Fruit fly (Drosophila melanogaster) whole organism, embryonic: ENCODE data around the gene smo.

Experiments used
- Adf1 ChIP-seq: fragments of 200-800 bp; sonication (Bioruptor generic); IDR thresholded peaks from 2 replicates; pipeline ENCODE4 v1.3.6; 2022; ENCODE audit warnings: missing biosample characterization, missing genetic modification characterization
- B-H2 ChIP-seq: fragments of 200-800 bp; sonication (Bioruptor generic); optimal IDR thresholded peaks from 2 replicates; lab custom pipeline; 2018; ENCODE audit warnings: missing biosample characterization, mild to moderate bottlenecking, missing genetic modification characterization
- BtbVII ChIP-seq: fragments of 200-800 bp; sonication (Bioruptor generic); optimal IDR thresholded peaks from 3 replicates; lab custom pipeline; 2017; ENCODE audit warnings: missing biosample characterization, mild to moderate bottlenecking, missing genetic modification characterization
- CG10267 ChIP-seq: fragments of 200-800 bp; sonication (Bioruptor generic); optimal IDR thresholded peaks from 2 replicates; lab custom pipeline; 2018; ENCODE audit warnings: missing biosample characterization, mild to moderate bottlenecking, missing genetic modification characterization, moderate library complexity
- CG10979 ChIP-seq: fragments of 200-800 bp; sonication (Bioruptor generic); optimal IDR thresholded peaks from 2 replicates; lab custom pipeline; 2018; ENCODE audit warnings: missing biosample characterization, mild to moderate bottlenecking, missing genetic modification characterization, moderate library complexity
- CG11085 ChIP-seq: fragments of 200-800 bp; sonication (Bioruptor generic); IDR thresholded peaks from 2 replicates; pipeline ENCODE4 v1.3.6; 2022; ENCODE audit warnings: missing biosample characterization, missing genetic modification characterization
- CG12769 ChIP-seq: fragments of 200-800 bp; sonication (Bioruptor generic); optimal IDR thresholded peaks from 2 replicates; lab custom pipeline; 2019; ENCODE audit warnings: missing biosample characterization, mild to moderate bottlenecking, missing genetic modification characterization, moderate library complexity
- CG15696 ChIP-seq: fragments of 200-800 bp; sonication (Bioruptor generic); optimal IDR thresholded peaks from 2 replicates; lab custom pipeline; 2019; ENCODE audit warnings: missing biosample characterization, mild to moderate bottlenecking, missing genetic modification characterization, moderate library complexity
- CG17802 ChIP-seq: fragments of 200-800 bp; sonication (Bioruptor generic); optimal IDR thresholded peaks from 2 replicates; lab custom pipeline; 2018; ENCODE audit warnings: missing biosample characterization, mild to moderate bottlenecking, missing genetic modification characterization, moderate library complexity
- CG18619 ChIP-seq: fragments of 200-800 bp; sonication (Bioruptor generic); optimal IDR thresholded peaks from 3 replicates; lab custom pipeline; 2017; ENCODE audit warnings: missing biosample characterization, mild to moderate bottlenecking, missing genetic modification characterization
- CG2116 ChIP-seq: fragments of 200-800 bp; sonication (Bioruptor generic); optimal IDR thresholded peaks from 3 replicates; lab custom pipeline; 2018; ENCODE audit warnings: missing biosample characterization, mild to moderate bottlenecking, missing genetic modification characterization
- CG2199 ChIP-seq: fragments of 200-800 bp; sonication (Bioruptor generic); IDR thresholded peaks from 3 replicates; pipeline ENCODE4 v1.3.6; 2022; ENCODE audit warnings: missing biosample characterization, missing genetic modification characterization
- CG2202 ChIP-seq: fragments of 200-800 bp; sonication (Bioruptor generic); optimal IDR thresholded peaks from 2 replicates; lab custom pipeline; 2018; ENCODE audit warnings: missing biosample characterization, mild to moderate bottlenecking, missing genetic modification characterization
- CG33213 ChIP-seq: fragments of 200-800 bp; sonication (Bioruptor generic); optimal IDR thresholded peaks from 3 replicates; lab custom pipeline; 2016; ENCODE audit warnings: missing biosample characterization, missing genetic modification characterization
- CG3726 ChIP-seq: fragments of 200-800 bp; sonication (Bioruptor generic); IDR thresholded peaks from 3 replicates; pipeline ENCODE4, ENCODE4 v1.3.6; 2022; ENCODE audit warnings: missing biosample characterization, missing genetic modification characterization
- CG6683 ChIP-seq: fragments of 200-800 bp; sonication (Bioruptor generic); optimal IDR thresholded peaks from 2 replicates; lab custom pipeline; 2017; ENCODE audit warnings: missing biosample characterization, mild to moderate bottlenecking, missing genetic modification characterization, missing genetic modification reagents
- Camta ChIP-seq: fragments of 200-800 bp; sonication (Bioruptor generic); optimal IDR thresholded peaks from 2 replicates; lab custom pipeline; 2016; ENCODE audit warnings: missing biosample characterization, missing genetic modification characterization
- Dek ChIP-seq: fragments of 200-800 bp; sonication (Bioruptor generic); optimal IDR thresholded peaks from 3 replicates; lab custom pipeline; 2019; ENCODE audit warnings: missing biosample characterization, mild to moderate bottlenecking, missing genetic modification characterization, moderate library complexity
- Hr51 ChIP-seq, 2 experiments: fragments of 200-800 bp; sonication (Bioruptor generic); optimal IDR thresholded peaks; 2 replicates in 1 of 2; 3 replicates in 1 of 2; lab custom pipeline; 2016 to 2018; ENCODE audit warnings: missing biosample characterization in 2 of 2, missing genetic modification characterization in 2 of 2, mild to moderate bottlenecking in 1 of 2, moderate library complexity in 1 of 2
- Hr78 ChIP-seq, 2 experiments: fragments of 200-800 bp in 1 of 2; fragments of >200 bp in 1 of 2; sonication (Bioruptor generic) in 1 of 2; optimal IDR thresholded peaks; 2 replicates each; lab custom pipeline; 2017 to 2019; ENCODE audit warnings: missing biosample characterization in 2 of 2, missing genetic modification characterization in 2 of 2, mild to moderate bottlenecking in 1 of 2, moderate library complexity in 1 of 2
- MBD-R2 ChIP-seq: fragments of 200-800 bp; sonication (Bioruptor generic); IDR thresholded peaks from 2 replicates; pipeline ENCODE4 v1.3.6; 2022; ENCODE audit warnings: missing biosample characterization, missing genetic modification characterization
- Opbp ChIP-seq: fragments of 200-800 bp; sonication (Bioruptor generic); IDR thresholded peaks from 3 replicates; pipeline ENCODE4 v1.3.6; 2022; ENCODE audit warnings: missing biosample characterization, missing genetic modification characterization; ENCODE audit not compliant: partially characterized antibody
- Pdp1 ChIP-seq, 2 experiments: fragments of 200-800 bp; sonication (Bioruptor generic); optimal IDR thresholded peaks; 3 replicates each; lab custom pipeline; 2016; ENCODE audit warnings: missing biosample characterization in 2 of 2, missing genetic modification characterization in 2 of 2, mild to moderate bottlenecking in 1 of 2, moderate library complexity in 1 of 2
- Ptx1 ChIP-seq: fragments of 200-800 bp; sonication (Bioruptor generic); IDR thresholded peaks from 2 replicates; pipeline ENCODE4 v1.3.6; 2022; ENCODE audit warnings: missing biosample characterization, missing genetic modification characterization
- Trl ChIP-seq, 3 experiments: fragments of >200 bp in 2 of 3; fragments of 200-800 bp in 1 of 3; sonication (Bioruptor generic) in 1 of 3; optimal IDR thresholded peaks; 2 replicates in 1 of 3; 3 replicates in 2 of 3; lab custom pipeline; 2016 to 2017; ENCODE audit warnings: missing biosample characterization in 1 of 3, missing genetic modification characterization in 1 of 3
- ato ChIP-seq: fragments of 200-800 bp; sonication (Bioruptor generic); IDR thresholded peaks from 2 replicates; pipeline ENCODE4 v1.3.6; 2022; ENCODE audit warnings: missing biosample characterization, missing genetic modification characterization; ENCODE audit not compliant: partially characterized antibody
- cg ChIP-seq: fragments of 200-800 bp; sonication (Bioruptor generic); optimal IDR thresholded peaks from 3 replicates; lab custom pipeline; 2019; ENCODE audit warnings: missing biosample characterization, mild to moderate bottlenecking, missing genetic modification characterization, moderate library complexity
- chinmo ChIP-seq: fragments of 200-800 bp; sonication (Bioruptor generic); IDR thresholded peaks from 4 replicates; pipeline ENCODE4 v1.3.6; 2022; ENCODE audit warnings: missing biosample characterization, missing genetic modification characterization; ENCODE audit not compliant: partially characterized antibody
- chn ChIP-seq: fragments of 200-800 bp; sonication (Bioruptor generic); optimal IDR thresholded peaks from 2 replicates; lab custom pipeline; 2016; ENCODE audit warnings: missing biosample characterization, missing genetic modification characterization
- corto ChIP-seq: fragments of 200-800 bp; sonication (Bioruptor generic); optimal IDR thresholded peaks from 2 replicates; lab custom pipeline; 2016; ENCODE audit warnings: missing biosample characterization, mild to moderate bottlenecking, missing genetic modification characterization, moderate library complexity
- crol ChIP-seq: fragments of 200-800 bp; sonication (Bioruptor generic); IDR thresholded peaks from 2 replicates; pipeline ENCODE4 v1.3.6; 2022; ENCODE audit warnings: missing biosample characterization, missing genetic modification characterization
- cwo ChIP-seq: fragments of 200-800 bp; sonication (Bioruptor generic); optimal IDR thresholded peaks from 3 replicates; lab custom pipeline; 2017; ENCODE audit warnings: missing biosample characterization, missing genetic modification characterization, mild to moderate bottlenecking, moderate library complexity, missing genetic modification reagents
- ewg ChIP-seq: fragments of 200-800 bp; sonication (Bioruptor generic); optimal IDR thresholded peaks from 3 replicates; lab custom pipeline; 2017; ENCODE audit warnings: mild to moderate bottlenecking, missing biosample characterization, missing genetic modification reagents, missing genetic modification characterization
- fu2 ChIP-seq: fragments of 200-800 bp; sonication (Bioruptor generic); optimal IDR thresholded peaks from 2 replicates; lab custom pipeline; 2016; ENCODE audit warnings: missing biosample characterization, missing genetic modification characterization
- grn ChIP-seq: fragments of 200-800 bp; sonication (Bioruptor generic); optimal IDR thresholded peaks from 3 replicates; lab custom pipeline; 2017; ENCODE audit warnings: missing biosample characterization, missing genetic modification characterization
- kni ChIP-seq: fragments of 200-800 bp; sonication (Bioruptor generic); optimal IDR thresholded peaks from 3 replicates; lab custom pipeline; 2017; ENCODE audit warnings: mild to moderate bottlenecking, missing biosample characterization, missing genetic modification reagents, missing genetic modification characterization
- knrl ChIP-seq: fragments of 200-800 bp; sonication (Bioruptor generic); IDR thresholded peaks from 3 replicates; pipeline ENCODE4 v1.3.6; 2022; ENCODE audit warnings: missing biosample characterization, missing genetic modification characterization; ENCODE audit not compliant: partially characterized antibody
- lov ChIP-seq, 2 experiments: fragments of 200-800 bp in 1 of 2; fragments of >200 bp in 1 of 2; sonication (Bioruptor generic) in 1 of 2; IDR thresholded peaks in 1 of 2; optimal IDR thresholded peaks in 1 of 2; 2 replicates in 1 of 2; 3 replicates in 1 of 2; pipeline versions ENCODE4 v1.3.6 to Lab custom; 2017 to 2022; ENCODE audit warnings: missing biosample characterization in 1 of 2, missing genetic modification characterization in 1 of 2
- mld ChIP-seq: fragments of 200-800 bp; sonication (Bioruptor generic); IDR thresholded peaks from 3 replicates; pipeline ENCODE4 v1.3.6; 2022; ENCODE audit warnings: missing biosample characterization, missing genetic modification characterization; ENCODE audit not compliant: partially characterized antibody
- pum ChIP-seq: fragments of 200-800 bp; sonication (Bioruptor generic); optimal IDR thresholded peaks from 2 replicates; lab custom pipeline; 2016; ENCODE audit warnings: missing biosample characterization, missing genetic modification characterization
- sens-2 ChIP-seq: fragments of 200-800 bp; sonication (Bioruptor generic); IDR thresholded peaks from 2 replicates; pipeline ENCODE4 v1.3.6; 2022; ENCODE audit warnings: missing biosample characterization, missing genetic modification characterization
- slbo ChIP-seq: fragments of 200-800 bp; sonication (Bioruptor generic); IDR thresholded peaks from 2 replicates; pipeline ENCODE4 v1.3.6; 2022; ENCODE audit warnings: missing biosample characterization, missing genetic modification characterization
- sug ChIP-seq: fragments of 200-800 bp; optimal IDR thresholded peaks from 2 replicates; lab custom pipeline; 2019; ENCODE audit warnings: missing biosample characterization, mild to moderate bottlenecking, missing genetic modification characterization, moderate library complexity
- wek ChIP-seq: fragments of 200-800 bp; sonication (Bioruptor generic); optimal IDR thresholded peaks from 3 replicates; lab custom pipeline; 2018; ENCODE audit warnings: missing biosample characterization, mild to moderate bottlenecking, missing genetic modification characterization, moderate library complexity
- yki ChIP-seq: fragments of >200 bp; optimal IDR thresholded peaks from 3 replicates; lab custom pipeline; 2018

Gene smo

DNA sequence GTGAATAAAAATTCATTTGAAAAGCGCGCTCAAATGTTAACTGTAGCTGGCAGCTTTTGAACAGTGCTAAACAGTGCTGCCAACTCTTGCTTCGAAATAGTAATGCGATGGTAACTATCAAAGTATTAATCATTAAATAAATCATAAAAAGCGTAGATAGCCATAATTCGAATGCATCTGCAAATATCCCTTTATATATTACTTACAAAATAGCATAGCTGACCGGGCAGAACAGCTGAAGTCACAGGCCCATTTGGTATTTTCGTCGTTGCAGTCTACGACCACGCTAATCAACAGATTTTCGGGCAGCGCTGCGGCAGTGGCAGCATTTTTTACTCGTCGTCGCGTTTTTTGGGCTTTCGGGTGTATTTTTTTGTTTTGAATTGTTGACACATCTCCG lies 28.3 kb downstream of the smo start, which contains the start of gene Plc21C (continued):
- peak; percentile 21 for TF ChIP-seq CG10979
- peak; percentile 52 for TF ChIP-seq CG12769 (tag; lab: Kevin White, UChicago)
- TF ChIP-seq Camta: peak; percentile 37
- TF ChIP-seq kni (GFP tag; lab: Kevin White, UChicago): peak; percentile 10
- TF ChIP-seq CG2202 (tag; lab: Kevin White, UChicago): no peak
- TF ChIP-seq CG18619: no peak
- peak; percentile 52 for TF ChIP-seq CG33213 (GFP tag; lab: Kevin White, UChicago)
- TF ChIP-seq fu2 (GFP tag; lab: Kevin White, UChicago): peak; percentile 53
- peak; percentile 23 for TF ChIP-seq cwo (GFP tag; lab: Kevin White, UChicago)
- peak; percentile 57; the same call in 2 of the 3 replicates for TF ChIP-seq knrl (GFP tag; lab: Robert Waterston, UW)
- peak; percentile 49 for TF ChIP-seq B-H2 (GFP tag; lab: Kevin White, UChicago)
- TF ChIP-seq corto: no peak
- TF ChIP-seq ewg: peak; percentile 17
- peak; percentile 53; the same call in 2 of the 3 replicates for TF ChIP-seq Opbp
- TF ChIP-seq CG2116 (GFP tag; lab: Kevin White, UChicago): peak; percentile 81
- peak; percentile 28 to 64 for TF ChIP-seq Hr51 (GFP tag; optimal IDR thresholded peaks at IDR 0.05; lab: Kevin White, UChicago)

DNA sequence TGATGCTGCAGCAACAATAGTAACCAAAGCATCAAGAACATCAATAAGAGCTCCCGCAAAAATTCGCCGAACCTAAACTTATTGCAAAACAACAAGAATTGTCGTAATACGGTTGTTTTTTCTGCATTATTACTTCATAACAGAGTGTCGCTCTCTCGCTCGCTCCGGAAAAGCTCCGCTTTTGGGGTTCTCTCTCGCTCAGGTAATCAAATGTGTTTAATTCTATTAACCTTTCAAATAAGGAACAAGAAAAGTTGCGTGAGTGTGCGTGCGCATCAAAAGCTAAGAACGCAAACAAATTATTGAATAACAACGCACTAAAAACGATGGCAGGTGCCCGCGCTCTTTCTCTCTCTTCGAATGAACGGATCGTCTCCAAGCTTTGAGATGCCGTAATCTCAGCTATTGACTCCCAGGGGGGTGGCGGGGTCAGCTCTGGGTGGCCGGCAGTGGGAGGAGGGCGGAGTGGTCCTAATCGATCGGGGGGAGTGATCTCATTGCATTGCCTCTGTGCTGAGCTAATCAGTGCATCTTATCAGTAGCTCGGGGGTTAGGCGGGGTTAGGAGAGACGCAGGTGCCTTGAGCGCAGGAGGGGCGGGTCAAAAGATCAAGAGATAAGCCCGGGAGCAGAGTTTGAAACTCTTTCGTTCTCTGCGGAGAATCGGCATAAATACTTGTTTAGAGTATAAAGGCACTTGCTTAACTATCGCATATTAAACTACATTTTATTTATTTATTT lies 29.0 kb downstream of the smo start:
- no peak for TF ChIP-seq CG6683 (GFP tag; lab: Kevin White, UChicago)
- TF ChIP-seq CG15696: no peak
- TF ChIP-seq MBD-R2: no peak; the same call in 1 of the 2 replicates
- TF ChIP-seq CG11085 (GFP tag; lab: Robert Waterston, UW): no peak
- TF ChIP-seq grn (GFP tag; lab: Kevin White, UChicago): peak; percentile 67
- TF ChIP-seq CG3726 (GFP tag; lab: Robert Waterston, UW): no peak
- peak in 1 of 2 experiments; percentile 92 for TF ChIP-seq Hr78 (GFP tag; optimal IDR thresholded peaks at IDR 0.05; lab: Kevin White, UChicago)
- TF ChIP-seq crol: peak; percentile 92
- peak; percentile 23 for TF ChIP-seq slbo (GFP tag; lab: Robert Waterston, UW)
- TF ChIP-seq CG2199 (GFP tag; lab: Robert Waterston, UW): 0 out of 3 replicates have a peak, but pooled peaks have one; percentile 17
- TF ChIP-seq Dek (tag; lab: Kevin White, UChicago): no peak
- TF ChIP-seq yki (lab: Kevin White, UChicago): no peak
- TF ChIP-seq BtbVII (GFP tag; lab: Kevin White, UChicago): peak; percentile 23
- TF ChIP-seq CG17802 (tag; lab: Kevin White, UChicago): no peak
- TF ChIP-seq Adf1 (GFP tag; lab: Robert Waterston, UW): no peak
- peak; percentile 99 for TF ChIP-seq sug (tag; lab: Kevin White, UChicago)
- peak in 1 of 2 experiments; percentile 96 for TF ChIP-seq Pdp1 (GFP tag; optimal IDR thresholded peaks at IDR 0.05; lab: Kevin White, UChicago)
- TF ChIP-seq chinmo (GFP tag; lab: Robert Waterston, UW): peak; percentile 79; the same call in 1 of the 4 replicates
- TF ChIP-seq chn (GFP tag; lab: Kevin White, UChicago): no peak
- TF ChIP-seq CG12769 (tag; lab: Kevin White, UChicago): peak; percentile 55
- 0 out of 2 replicates have a peak, but pooled peaks have one; percentile 25 for TF ChIP-seq ato (GFP tag; lab: Robert Waterston, UW)
- TF ChIP-seq mld (GFP tag; lab: Robert Waterston, UW): no peak
- 0 out of 2 replicates have a peak, but pooled peaks have one; percentile 13 for TF ChIP-seq sens-2 (GFP tag; lab: Robert Waterston, UW)
- TF ChIP-seq wek: no peak
- TF ChIP-seq cg: peak; percentile 18
- TF ChIP-seq pum (GFP tag; lab: Kevin White, UChicago): no peak
- TF ChIP-seq CG10267 (tag; lab: Kevin White, UChicago): no peak
- no peak for TF ChIP-seq B-H2 (GFP tag; lab: Kevin White, UChicago)
- no peak for TF ChIP-seq Ptx1
- peak; percentile 36 to 77 for TF ChIP-seq Trl (optimal IDR thresholded peaks at IDR 0.05; lab: Kevin White, UChicago)
- no peak for TF ChIP-seq Trl (GFP tag; optimal IDR thresholded peaks at IDR 0.05; lab: Kevin White, UChicago)
- no peak for TF ChIP-seq lov (optimal IDR thresholded peaks at IDR 0.05; lab: Kevin White, UChicago)
- TF ChIP-seq lov (GFP tag; IDR thresholded peaks at IDR 0.05; lab: Robert Waterston, UW): 0 out of 3 replicates have a peak, but pooled peaks have one; percentile 38
